Fruit fly (Drosophila melanogaster) whole organism: Measurements from ENCODE around the gene senju.

ENCODE experiments used
- psq ChIP-seq: fragments of >200 bp; optimal IDR thresholded peaks from 2 replicates; lab custom pipeline; 2017
- usp ChIP-seq: fragments of >200 bp; optimal IDR thresholded peaks from 2 replicates; lab custom pipeline; 2017; ENCODE audit warnings: missing biosample characterization, missing genetic modification characterization, mixed read lengths

DNA sequence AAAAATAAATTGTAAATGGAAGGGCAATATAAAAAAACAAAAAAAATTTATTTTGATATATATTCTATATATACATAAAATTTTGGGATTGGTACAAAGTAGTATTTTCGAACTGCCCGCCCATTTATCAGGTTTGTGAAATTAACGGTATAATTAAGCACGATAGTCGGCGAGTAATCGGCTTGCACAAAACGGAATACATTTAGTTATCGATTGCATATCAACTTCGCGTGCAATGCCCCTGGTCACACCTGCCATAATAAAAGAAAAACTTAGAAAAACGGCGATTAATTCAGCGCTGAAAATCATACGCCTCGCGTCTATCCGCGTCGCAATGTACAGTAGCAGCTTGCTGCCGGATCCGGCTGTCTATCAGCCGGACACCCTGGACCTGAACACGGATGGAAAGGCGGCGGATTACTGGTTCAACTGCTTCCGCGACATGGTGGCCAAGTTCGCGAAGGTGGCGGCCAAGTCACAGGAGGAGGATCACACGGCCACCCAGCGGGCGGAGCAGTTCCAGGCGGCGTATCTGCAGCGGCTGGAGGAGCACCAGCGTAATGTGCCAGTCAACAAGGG is 41.2 kb downstream of the senju start, which contains the start of gene CG5828:
- TF ChIP-seq usp (GFP tag; lab: Kevin White, UChicago) = no peak
- TF ChIP-seq psq (lab: Kevin White, UChicago) = no peak
